Fruit fly (Drosophila melanogaster): ENCODE results near the gene CG32579.
A peak's percentile ranks its signal among the peaks of the same experiment; 100 is the strongest.

CG32579 gene

dm6 chrX:16281717-16282529 lies 41.2 kb upstream of the CG32579 start:
- TF ChIP-seq Rel (GFP tag; optimal IDR thresholded peaks at IDR 0.05) (peak; percentile 47), Rel (tag; optimal IDR thresholded peaks at IDR 0.05) (peak; percentile 81), h (GFP tag; optimal IDR thresholded peaks at IDR 0.05) (peak; percentile 27), Myc (optimal IDR thresholded peaks at IDR 0.05) (no peak)

DNA sequence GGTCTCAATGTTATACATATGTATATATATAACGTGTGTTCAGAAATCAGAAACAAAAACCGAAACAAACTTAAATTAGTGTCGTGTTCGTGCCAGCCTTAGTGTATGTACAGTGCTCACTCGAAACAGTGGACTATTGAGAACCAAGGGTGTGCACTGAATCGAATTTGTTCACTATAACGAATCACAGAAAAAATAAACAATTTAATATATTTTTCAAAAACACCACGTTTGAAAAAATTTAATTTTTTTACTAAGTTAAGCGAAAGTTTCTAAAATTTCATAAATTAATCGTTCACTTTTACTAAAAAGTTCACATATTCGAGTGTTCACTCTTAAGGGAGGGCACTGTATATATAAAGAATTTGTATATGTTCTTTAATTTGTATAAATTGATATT lies 37.9 kb upstream of the CG32579 start:
- TF ChIP-seq ey (GFP tag; optimal IDR thresholded peaks at IDR 0.05) (peak; percentile 1), brk (GFP tag; optimal IDR thresholded peaks at IDR 0.05) (no peak), Hr83 (GFP tag; optimal IDR thresholded peaks at IDR 0.05; ENCODE audit: poor library complexity, severe bottlenecking) (no peak), h (GFP tag; optimal IDR thresholded peaks at IDR 0.05) (peak; percentile 25), br (GFP tag; optimal IDR thresholded peaks at IDR 0.05) (peak; percentile 2), foxo (GFP tag; optimal IDR thresholded peaks at IDR 0.05) (peak in 1 of 2 experiments; percentile 42), Vsx2 (GFP tag; optimal IDR thresholded peaks at IDR 0.05; ENCODE audit: partially characterized antibody) (no peak), dmrt93B (GFP tag; optimal IDR thresholded peaks at IDR 0.05) (no peak), HLH106 (tag; optimal IDR thresholded peaks at IDR 0.05) (peak; percentile 35), fru (GFP tag; optimal IDR thresholded peaks at IDR 0.05) (peak; percentile 33), OdsH (GFP tag; optimal IDR thresholded peaks at IDR 0.05) (peak; percentile 15), rgr (GFP tag; optimal IDR thresholded peaks at IDR 0.05) (peak; percentile 19), Sp1 (GFP tag; optimal IDR thresholded peaks at IDR 0.05) (peak; percentile 6)

DNA sequence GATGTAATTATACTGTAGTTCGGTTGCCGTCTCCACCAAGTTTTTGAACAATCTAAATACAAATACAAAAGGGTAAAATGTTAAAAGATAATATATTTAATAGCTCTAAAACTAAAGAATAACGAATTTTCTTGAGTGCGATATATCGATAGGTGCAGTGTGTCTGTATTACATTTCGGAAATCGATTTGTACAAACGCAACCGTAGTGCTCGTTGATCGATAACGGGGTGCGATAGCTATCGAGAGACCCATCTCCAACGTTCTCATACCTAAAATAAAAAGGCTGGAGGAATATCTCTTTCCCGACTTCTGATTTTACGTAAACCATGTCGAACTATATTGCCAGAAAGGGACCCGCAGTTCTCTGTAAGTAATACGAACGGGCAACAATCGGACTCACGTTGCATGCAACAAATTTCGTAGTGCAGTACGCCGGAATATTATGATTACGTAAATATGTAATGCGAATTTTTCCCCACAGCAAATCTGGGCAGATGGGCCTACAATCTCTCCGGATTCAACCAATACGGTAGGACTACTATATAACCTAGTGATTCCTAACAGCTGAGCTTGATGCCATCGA lies 36.9 kb upstream of the CG32579 start, which contains the start of gene UQCR-14:
UQCR-14 (plus strand) TSS at position 206 of the 584 bp plus-strand sequence.
- TF ChIP-seq br (GFP tag; optimal IDR thresholded peaks at IDR 0.05) (peak; percentile 25), lola (GFP tag; optimal IDR thresholded peaks at IDR 0.05) (no peak), Hr78 (GFP tag; optimal IDR thresholded peaks at IDR 0.05) (no peak), jim (GFP tag; optimal IDR thresholded peaks at IDR 0.05) (no peak), tai (GFP tag; optimal IDR thresholded peaks at IDR 0.05) (peak; percentile 59), Dfd (GFP tag; optimal IDR thresholded peaks at IDR 0.05) (no peak), Vsx2 (GFP tag; optimal IDR thresholded peaks at IDR 0.05; ENCODE audit: partially characterized antibody) (no peak), Hr83 (GFP tag; optimal IDR thresholded peaks at IDR 0.05; ENCODE audit: poor library complexity, severe bottlenecking) (peak; percentile 70), Abd-B (GFP tag; optimal IDR thresholded peaks at IDR 0.05) (no peak), usp (GFP tag; optimal IDR thresholded peaks at IDR 0.05) (no peak), psq (GFP tag; optimal IDR thresholded peaks at IDR 0.05) (no peak), Mio (GFP tag; optimal IDR thresholded peaks at IDR 0.05) (no peak), Myc (optimal IDR thresholded peaks at IDR 0.05) (no peak), dmrt93B (GFP tag; optimal IDR thresholded peaks at IDR 0.05) (no peak), Jra (GFP tag; optimal IDR thresholded peaks at IDR 0.05) (peak; percentile 55), N (GFP tag; optimal IDR thresholded peaks at IDR 0.05) (no peak), Dif (GFP tag; optimal IDR thresholded peaks at IDR 0.05; ENCODE audit: partially characterized antibody) (no peak), woc (GFP tag; optimal IDR thresholded peaks at IDR 0.05) (peak; percentile 27), HLH106 (tag; optimal IDR thresholded peaks at IDR 0.05) (peak; percentile 24), brk (GFP tag; optimal IDR thresholded peaks at IDR 0.05) (no peak), sage (GFP tag; optimal IDR thresholded peaks at IDR 0.05) (no peak), Sp1 (GFP tag; optimal IDR thresholded peaks at IDR 0.05) (peak; percentile 26), ey (GFP tag; optimal IDR thresholded peaks at IDR 0.05) (no peak), foxo (GFP tag; optimal IDR thresholded peaks at IDR 0.05) (peak in 1 of 2 experiments; percentile 42), OdsH (GFP tag; optimal IDR thresholded peaks at IDR 0.05) (no peak), GATAd (GFP tag; optimal IDR thresholded peaks at IDR 0.05) (no peak), Hnf4 (GFP tag; optimal IDR thresholded peaks at IDR 0.05) (peak; percentile 49), CrebA (GFP tag; optimal IDR thresholded peaks at IDR 0.05; ENCODE audit: borderline replicate concordance) (no peak), Rel (GFP tag; optimal IDR thresholded peaks at IDR 0.05) (no peak), Rel (tag; optimal IDR thresholded peaks at IDR 0.05) (peak; percentile 18), pan (optimal IDR thresholded peaks at IDR 0.05) (no peak), h (GFP tag; optimal IDR thresholded peaks at IDR 0.05) (peak; percentile 53), dsf (GFP tag; optimal IDR thresholded peaks at IDR 0.05; ENCODE audit: borderline replicate concordance) (peak; percentile 15), CG32264 (GFP tag; optimal IDR thresholded peaks at IDR 0.05) (no peak), rgr (GFP tag; optimal IDR thresholded peaks at IDR 0.05) (peak; percentile 58), sv (GFP tag; optimal IDR thresholded peaks at IDR 0.05) (no peak), CG9705 (GFP tag; optimal IDR thresholded peaks at IDR 0.05) (no peak), fru (GFP tag; optimal IDR thresholded peaks at IDR 0.05) (no peak), dl (GFP tag; optimal IDR thresholded peaks at IDR 0.05; ENCODE audit: insufficient read depth in 1 of 2, partially characterized antibody in 2 of 2) (no peak)
